Fruit fly (Drosophila melanogaster): Measurements from ENCODE around the gene Reph.

The Reph gene

dm6 chr2L:3856372-3856771, 53.0 kb downstream of the Reph start (continued):
- no peak for TF ChIP-seq Trl (optimal IDR thresholded peaks at IDR 0.05)
- peak; percentile 42 for TF ChIP-seq Trl (GFP tag; optimal IDR thresholded peaks at IDR 0.05)
- TF ChIP-seq repo (GFP tag; optimal IDR thresholded peaks at IDR 0.05), result no peak
- TF ChIP-seq Fer1 (GFP tag; optimal IDR thresholded peaks at IDR 0.05), result no peak
- peak; percentile 57 for TF ChIP-seq CG1529 (GFP tag; optimal IDR thresholded peaks at IDR 0.05)
- no peak for TF ChIP-seq ap (GFP tag; IDR thresholded peaks at IDR 0.05)
- TF ChIP-seq CG30431 (GFP tag; optimal IDR thresholded peaks at IDR 0.05), result peak; percentile 14
- no peak for TF ChIP-seq CG7963 (GFP tag; IDR thresholded peaks at IDR 0.05; ENCODE audit: partially characterized antibody)
- peak; percentile 9 for TF ChIP-seq Chrac-16 (GFP tag; optimal IDR thresholded peaks at IDR 0.05)
- TF ChIP-seq Side (GFP tag; optimal IDR thresholded peaks at IDR 0.05), result peak; percentile 25
- peak; percentile 36 for TF ChIP-seq unpg (GFP tag; optimal IDR thresholded peaks at IDR 0.05)
- TF ChIP-seq lov (optimal IDR thresholded peaks at IDR 0.05), result no peak
- TF ChIP-seq lov (GFP tag; IDR thresholded peaks at IDR 0.05), result no peak
- no peak for TF ChIP-seq CG13775 (GFP tag; optimal IDR thresholded peaks at IDR 0.05)
- TF ChIP-seq ac (GFP tag; optimal IDR thresholded peaks at IDR 0.05), result peak; percentile 27
- peak; percentile 27 for TF ChIP-seq Camta (GFP tag; optimal IDR thresholded peaks at IDR 0.05)
- no peak for TF ChIP-seq ems (GFP tag; optimal IDR thresholded peaks at IDR 0.05)
- TF ChIP-seq B-H1 (GFP tag; IDR thresholded peaks at IDR 0.05), result no peak
- peak; percentile 52 for TF ChIP-seq CG17328 (GFP tag; IDR thresholded peaks at IDR 0.05)
- no peak for TF ChIP-seq BtbVII (GFP tag; optimal IDR thresholded peaks at IDR 0.05)
- TF ChIP-seq CG10979 (tag; optimal IDR thresholded peaks at IDR 0.05), result peak; percentile 74
- TF ChIP-seq CG14860 (GFP tag; IDR thresholded peaks at IDR 0.05; ENCODE audit: partially characterized antibody), result no peak
- TF ChIP-seq kah (GFP tag; optimal IDR thresholded peaks at IDR 0.05), result no peak
- no peak for TF ChIP-seq Ravus (GFP tag; IDR thresholded peaks at IDR 0.05)
- no peak for TF ChIP-seq Doc2 (GFP tag; IDR thresholded peaks at IDR 0.05)
- peak in 1 of 2 experiments; percentile 26 for TF ChIP-seq Hr51 (GFP tag; optimal IDR thresholded peaks at IDR 0.05)
- peak; percentile 39 for TF ChIP-seq az2 (GFP tag; optimal IDR thresholded peaks at IDR 0.05)
- TF ChIP-seq lmd (GFP tag; IDR thresholded peaks at IDR 0.05), result peak; percentile 39; the same call in 1 of the 2 replicates
- TF ChIP-seq Optix (GFP tag; IDR thresholded peaks at IDR 0.05), result no peak
- peak; percentile 5 for TF ChIP-seq CG1602 (GFP tag; optimal IDR thresholded peaks at IDR 0.05)
- TF ChIP-seq ci (GFP tag; IDR thresholded peaks at IDR 0.05), result no peak
- TF ChIP-seq dmrt99B (tag; optimal IDR thresholded peaks at IDR 0.05), result peak; percentile 35
- TF ChIP-seq org-1 (GFP tag; optimal IDR thresholded peaks at IDR 0.05), result no peak
- no peak for TF ChIP-seq CG4404 (GFP tag; IDR thresholded peaks at IDR 0.05)
- TF ChIP-seq Elba2 (GFP tag; optimal IDR thresholded peaks at IDR 0.05), result no peak
- TF ChIP-seq danr (GFP tag; IDR thresholded peaks at IDR 0.05), result no peak
- TF ChIP-seq CG14710 (tag; optimal IDR thresholded peaks at IDR 0.05), result peak; percentile 64
- TF ChIP-seq gfzf (GFP tag; optimal IDR thresholded peaks at IDR 0.05), result no peak
- TF ChIP-seq CG13296 (GFP tag; optimal IDR thresholded peaks at IDR 0.05), result no peak
- peak; percentile 38 for TF ChIP-seq zen (tag; optimal IDR thresholded peaks at IDR 0.05)
- no peak for TF ChIP-seq CG11093 (GFP tag; IDR thresholded peaks at IDR 0.05)
- TF ChIP-seq CG12744 (GFP tag; optimal IDR thresholded peaks at IDR 0.05), result no peak
- TF ChIP-seq Mes4 (GFP tag; optimal IDR thresholded peaks at IDR 0.05), result no peak
- TF ChIP-seq slp2 (GFP tag; optimal IDR thresholded peaks at IDR 0.05), result peak; percentile 3
- no peak for TF ChIP-seq sug (tag; optimal IDR thresholded peaks at IDR 0.05)
- peak; percentile 21 for TF ChIP-seq CG12942 (GFP tag; optimal IDR thresholded peaks at IDR 0.05)
- no peak for TF ChIP-seq chm (GFP tag; IDR thresholded peaks at IDR 0.05)
- TF ChIP-seq tio (GFP tag; optimal IDR thresholded peaks at IDR 0.05), result peak; percentile 17
- TF ChIP-seq HLH54F (GFP tag; optimal IDR thresholded peaks at IDR 0.05), result no peak
- no peak for TF ChIP-seq CG6175 (GFP tag; IDR thresholded peaks at IDR 0.05)
- no peak for TF ChIP-seq CG17568 (GFP tag; optimal IDR thresholded peaks at IDR 0.05)
- TF ChIP-seq CG3838 (GFP tag; optimal IDR thresholded peaks at IDR 0.05), result no peak
- peak; percentile 6 for TF ChIP-seq CG8944 (GFP tag; optimal IDR thresholded peaks at IDR 0.05)
